Worm (Caenorhabditis elegans): ENCODE results near the gene gck-1.

ce11 chrV:8972271-8972670, 24.7 kb downstream of the gck-1 start, which contains the start of gene nhr-195:
- TF ChIP-seq flt-1 (GFP tag; IDR thresholded peaks at IDR 0.05) (no peak), ztf-23 (GFP tag; IDR thresholded peaks at IDR 0.05) (no peak), med-1 (GFP tag; optimal IDR thresholded peaks at IDR 0.05; ENCODE audit: insufficient read depth) (no peak), T22C8.4 (GFP tag; IDR thresholded peaks at IDR 0.05) (no peak), klf-2 (GFP tag; conservative IDR thresholded peaks at IDR 0.05) (no peak)
